Worm (Caenorhabditis elegans) whole organism, mixed stage, embryonic: ENCODE measurements around the gene T15H9.5.

Source experiments
- elt-3 ChIP-seq: fragments of 150-350 bp; optimal IDR thresholded peaks from 2 replicates; lab custom pipeline; 2014; ENCODE audit warnings: missing biosample characterization, missing genetic modification characterization
- lsy-2 ChIP-seq: fragments of 150-350 bp; optimal IDR thresholded peaks from 2 replicates; lab custom pipeline; 2014; ENCODE audit warnings: missing biosample characterization, missing genetic modification characterization
- snpc-4 ChIP-seq: fragments of 150-350 bp; optimal IDR thresholded peaks from 2 replicates; lab custom pipeline; 2014; ENCODE audit warnings: missing biosample characterization, missing genetic modification characterization

DNA sequence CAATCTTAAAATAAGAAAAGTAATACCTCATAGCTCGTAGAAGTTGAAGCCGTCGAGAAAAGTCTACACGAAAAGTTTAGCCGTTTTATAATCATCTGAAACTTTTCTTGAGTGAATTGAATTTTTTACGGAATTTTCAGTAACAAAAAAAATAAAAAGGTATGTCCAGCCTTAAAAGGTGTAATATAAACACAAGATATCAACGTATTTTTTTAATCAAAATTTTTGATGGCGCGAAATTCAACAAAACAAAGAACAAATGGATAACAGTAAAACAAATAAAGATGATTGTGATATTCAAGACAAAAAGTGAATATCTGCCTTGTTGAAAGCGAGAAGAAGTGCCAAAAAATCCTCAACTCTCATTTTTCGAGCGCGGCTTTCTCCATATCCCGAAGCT lies 21.6 kb downstream of the T15H9.5 start, which contains the start of gene eral-1:
- no peak for TF ChIP-seq snpc-4 (tag; lab: Kevin White, UChicago)
- TF ChIP-seq lsy-2 = no peak
- TF ChIP-seq elt-3 (tag; lab: Kevin White, UChicago) = no peak
